Fruit fly (Drosophila melanogaster) S2 (cell line): Measurements from ENCODE around the gene CG13012.

Experiments
- CG8478 ChIP-seq: fragments of >200 bp; optimal IDR thresholded peaks from 2 replicates; lab custom pipeline; 2018
- CTCF ChIP-seq, 2 experiments: fragments of >200 bp; optimal IDR thresholded peaks; 2 replicates each; lab custom pipeline; 2018

DNA sequence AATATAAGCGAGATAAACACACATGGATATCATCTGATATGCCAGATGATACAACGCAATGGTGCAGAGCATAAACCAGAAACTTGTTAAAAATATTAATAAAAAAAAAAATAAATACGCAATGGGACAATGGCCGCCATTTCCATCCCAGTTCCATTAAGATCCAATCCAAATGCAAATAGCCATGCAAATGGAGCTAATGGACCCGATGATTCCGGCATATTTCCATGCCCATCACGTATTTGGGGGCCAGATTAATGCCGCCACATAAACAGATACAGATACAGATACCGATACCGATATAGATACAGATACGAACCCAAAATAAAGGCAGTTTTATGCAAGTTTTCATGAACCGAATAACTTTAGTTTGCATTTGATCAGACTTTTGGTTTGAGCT, 53.0 kb downstream of the CG13012 start:
- TF ChIP-seq CG8478 (no peak), CTCF (optimal IDR thresholded peaks at IDR 0.05; lab: Kevin White, UChicago) (no peak)
